Fruit fly (Drosophila melanogaster) whole organism, embryonic: ENCODE results near the gene CG5892.
A peak's percentile ranks its signal among the peaks of the same experiment; 100 is the strongest.

Source experiments
- Awh ChIP-seq: fragments of 200-800 bp; sonication (Bioruptor generic); IDR thresholded peaks from 2 replicates; pipeline ENCODE4, ENCODE4 v1.3.6; 2022; ENCODE audit warnings: missing biosample characterization, missing genetic modification characterization
- Blimp-1 ChIP-seq: fragments of 200-800 bp; sonication (Bioruptor generic); optimal IDR thresholded peaks from 3 replicates; lab custom pipeline; 2018; ENCODE audit warnings: missing biosample characterization, missing genetic modification characterization, mild to moderate bottlenecking, moderate library complexity, missing genetic modification reagents
- CG10147 ChIP-seq: fragments of 200-800 bp; sonication (Bioruptor generic); optimal IDR thresholded peaks from 2 replicates; lab custom pipeline; 2019; ENCODE audit warnings: missing biosample characterization, mild to moderate bottlenecking, missing genetic modification characterization, moderate library complexity
- CG10366 ChIP-seq: fragments of 200-800 bp; sonication (Bioruptor generic); IDR thresholded peaks from 2 replicates; pipeline ENCODE4 v1.3.6; 2022; ENCODE audit warnings: missing biosample characterization, missing genetic modification characterization
- CG10543 ChIP-seq: fragments of 200-800 bp; sonication (Bioruptor generic); optimal IDR thresholded peaks from 3 replicates; lab custom pipeline; 2017; ENCODE audit warnings: missing biosample characterization, mild to moderate bottlenecking, missing genetic modification characterization, moderate library complexity
- CG11696 ChIP-seq: fragments of 200-800 bp; sonication (Bioruptor generic); IDR thresholded peaks from 2 replicates; pipeline ENCODE4 v1.3.6; 2022; ENCODE audit warnings: missing biosample characterization, missing genetic modification characterization
- CG13894 ChIP-seq: fragments of 200-800 bp; sonication (Bioruptor generic); optimal IDR thresholded peaks from 3 replicates; lab custom pipeline; 2018; ENCODE audit warnings: missing biosample characterization, mild to moderate bottlenecking, missing genetic modification characterization, moderate library complexity
- CG14014 ChIP-seq: fragments of 200-800 bp; sonication (Bioruptor generic); IDR thresholded peaks from 2 replicates; pipeline ENCODE4 v1.3.6; 2022; ENCODE audit warnings: missing biosample characterization, missing genetic modification characterization
- CG14710 ChIP-seq: fragments of 200-800 bp; sonication (Bioruptor generic); optimal IDR thresholded peaks from 3 replicates; lab custom pipeline; 2019; ENCODE audit warnings: missing biosample characterization, mild to moderate bottlenecking, missing genetic modification characterization, moderate library complexity
- CG15073 ChIP-seq: fragments of 200-800 bp; sonication (Bioruptor generic); optimal IDR thresholded peaks from 2 replicates; lab custom pipeline; 2016; ENCODE audit warnings: missing biosample characterization, missing genetic modification characterization
- CG1529 ChIP-seq: fragments of 200-800 bp; sonication (Bioruptor generic); optimal IDR thresholded peaks from 3 replicates; lab custom pipeline; 2018; ENCODE audit warnings: missing biosample characterization, missing genetic modification characterization
- CG16863 ChIP-seq: fragments of 200-800 bp; sonication (Bioruptor generic); optimal IDR thresholded peaks from 3 replicates; lab custom pipeline; 2016; ENCODE audit warnings: missing biosample characterization, missing genetic modification characterization
- CG17568 ChIP-seq: fragments of 200-800 bp; sonication (Bioruptor generic); optimal IDR thresholded peaks from 2 replicates; lab custom pipeline; 2018; ENCODE audit warnings: missing biosample characterization, mild to moderate bottlenecking, missing genetic modification characterization, moderate library complexity
- CG4282 ChIP-seq: fragments of 200-800 bp; sonication (Bioruptor generic); optimal IDR thresholded peaks from 2 replicates; lab custom pipeline; 2016; ENCODE audit warnings: missing biosample characterization, missing genetic modification characterization
- CG4360 ChIP-seq: fragments of 200-800 bp; sonication (Bioruptor generic); IDR thresholded peaks from 2 replicates; pipeline ENCODE4 v1.3.6; 2022; ENCODE audit warnings: missing biosample characterization, missing genetic modification characterization
- CG4730 ChIP-seq: fragments of 200-800 bp; sonication (Bioruptor generic); IDR thresholded peaks from 2 replicates; pipeline ENCODE4 v1.3.6; 2022; ENCODE audit warnings: missing biosample characterization, missing genetic modification characterization
- CG8478 ChIP-seq: fragments of >200 bp; optimal IDR thresholded peaks from 2 replicates; lab custom pipeline; 2018
- CTCF ChIP-seq: fragments of 200-800 bp; sonication (Bioruptor generic); optimal IDR thresholded peaks from 2 replicates; lab custom pipeline; 2017; ENCODE audit warnings: missing biosample characterization, mild to moderate bottlenecking, missing genetic modification characterization, moderate library complexity
- CoRest ChIP-seq: fragments of 200-800 bp; sonication (Bioruptor generic); optimal IDR thresholded peaks from 3 replicates; lab custom pipeline; 2018; ENCODE audit warnings: missing biosample characterization, mild to moderate bottlenecking, missing genetic modification characterization, moderate library complexity
- Drgx ChIP-seq: fragments of 200-800 bp; sonication (Bioruptor generic); IDR thresholded peaks from 2 replicates; pipeline ENCODE4 v1.3.6; 2022; ENCODE audit warnings: missing biosample characterization, missing genetic modification characterization
- ERR ChIP-seq: fragments of 200-800 bp; sonication (Bioruptor generic); optimal IDR thresholded peaks from 2 replicates; lab custom pipeline; 2016; ENCODE audit warnings: missing biosample characterization, missing genetic modification characterization
- Ets97D ChIP-seq: fragments of 200-800 bp; sonication (Bioruptor generic); optimal IDR thresholded peaks from 3 replicates; lab custom pipeline; 2016; ENCODE audit warnings: missing biosample characterization, missing genetic modification characterization
- Fer3 ChIP-seq: fragments of 200-800 bp; sonication (Bioruptor generic); optimal IDR thresholded peaks from 2 replicates; lab custom pipeline; 2018; ENCODE audit warnings: missing biosample characterization, mild to moderate bottlenecking, missing genetic modification characterization, moderate library complexity
- HLH54F ChIP-seq: fragments of 200-800 bp; sonication (Bioruptor generic); optimal IDR thresholded peaks from 3 replicates; lab custom pipeline; 2016; ENCODE audit warnings: missing biosample characterization, missing genetic modification characterization
- Lhr ChIP-seq: fragments of 200-800 bp; sonication (Bioruptor generic); optimal IDR thresholded peaks from 3 replicates; lab custom pipeline; 2017; ENCODE audit warnings: mild to moderate bottlenecking, missing biosample characterization, missing genetic modification reagents, missing genetic modification characterization
- Max ChIP-seq: fragments of 200-800 bp; sonication (Bioruptor generic); optimal IDR thresholded peaks from 2 replicates; lab custom pipeline; 2016; ENCODE audit warnings: missing biosample characterization, mild to moderate bottlenecking, missing genetic modification characterization
- Oli ChIP-seq: fragments of 200-800 bp; sonication (Bioruptor generic); optimal IDR thresholded peaks from 2 replicates; lab custom pipeline; 2018; ENCODE audit warnings: missing biosample characterization, mild to moderate bottlenecking, missing genetic modification characterization, moderate library complexity
- Rx ChIP-seq: fragments of 200-800 bp; sonication (Bioruptor generic); IDR thresholded peaks from 2 replicates; pipeline ENCODE4 v1.3.6; 2022; ENCODE audit warnings: missing biosample characterization, missing genetic modification characterization
- TFAM ChIP-seq: fragments of 200-800 bp; sonication (Bioruptor generic); optimal IDR thresholded peaks from 2 replicates; lab custom pipeline; 2017; ENCODE audit warnings: missing biosample characterization, missing genetic modification characterization, inconsistent platforms
- Usf ChIP-seq: fragments of 200-800 bp; sonication (Bioruptor generic); optimal IDR thresholded peaks from 2 replicates; lab custom pipeline; 2017; ENCODE audit warnings: missing genotype, missing biosample characterization, missing genetic modification characterization
- ems ChIP-seq: fragments of 200-800 bp; sonication (Bioruptor generic); optimal IDR thresholded peaks from 3 replicates; lab custom pipeline; 2016; ENCODE audit warnings: missing biosample characterization, missing genetic modification characterization
- eyg ChIP-seq: fragments of 200-800 bp; sonication (Bioruptor generic); optimal IDR thresholded peaks from 3 replicates; lab custom pipeline; 2016; ENCODE audit warnings: missing biosample characterization, missing genetic modification characterization
- fd102C ChIP-seq: fragments of 200-800 bp; sonication (Bioruptor generic); optimal IDR thresholded peaks from 2 replicates; lab custom pipeline; 2018; ENCODE audit warnings: missing biosample characterization, mild to moderate bottlenecking, missing genetic modification characterization, moderate library complexity
- gsb ChIP-seq: fragments of 200-800 bp; sonication (Bioruptor generic); IDR thresholded peaks from 2 replicates; pipeline ENCODE4 v1.3.6; 2022; ENCODE audit warnings: missing biosample characterization, missing genetic modification characterization
- gt ChIP-seq: fragments of 200-800 bp; sonication (Bioruptor generic); IDR thresholded peaks from 2 replicates; pipeline ENCODE4 v1.3.6; 2022; ENCODE audit warnings: missing biosample characterization, missing genetic modification characterization
- insv ChIP-seq, 2 experiments: fragments of 200-800 bp; sonication (Bioruptor generic); optimal IDR thresholded peaks; 3 replicates each; lab custom pipeline; 2016 to 2018; ENCODE audit warnings: missing biosample characterization in 2 of 2, missing genetic modification characterization in 2 of 2
- inv ChIP-seq: fragments of 200-800 bp; sonication (Bioruptor generic); IDR thresholded peaks from 2 replicates; pipeline ENCODE4 v1.3.6; 2022; ENCODE audit warnings: missing biosample characterization, missing genetic modification characterization; ENCODE audit not compliant: partially characterized antibody
- jing ChIP-seq: fragments of 200-800 bp; sonication (Bioruptor generic); optimal IDR thresholded peaks from 2 replicates; lab custom pipeline; 2018; ENCODE audit warnings: missing biosample characterization, mild to moderate bottlenecking, missing genetic modification characterization
- knrl ChIP-seq: fragments of 200-800 bp; sonication (Bioruptor generic); IDR thresholded peaks from 3 replicates; pipeline ENCODE4 v1.3.6; 2022; ENCODE audit warnings: missing biosample characterization, missing genetic modification characterization; ENCODE audit not compliant: partially characterized antibody
- lola ChIP-seq, 3 experiments: fragments of >200 bp in 2 of 3; fragments of 200-800 bp in 1 of 3; sonication (Bioruptor generic) in 1 of 3; optimal IDR thresholded peaks; 2 replicates each; lab custom pipeline; 2017 to 2019; ENCODE audit warnings: missing biosample characterization in 3 of 3, missing genetic modification characterization in 3 of 3, mild to moderate bottlenecking in 1 of 3, moderate library complexity in 1 of 3
- nau ChIP-seq: fragments of 200-800 bp; sonication (Bioruptor generic); optimal IDR thresholded peaks from 3 replicates; lab custom pipeline; 2017; ENCODE audit warnings: missing biosample characterization, mild to moderate bottlenecking, missing genetic modification characterization, missing genetic modification reagents
- schlank ChIP-seq: fragments of 200-800 bp; sonication (Bioruptor generic); optimal IDR thresholded peaks from 2 replicates; lab custom pipeline; 2018; ENCODE audit warnings: missing biosample characterization, mild to moderate bottlenecking, missing genetic modification characterization
- sisA ChIP-seq: fragments of 200-800 bp; sonication (Bioruptor generic); IDR thresholded peaks from 2 replicates; pipeline ENCODE4 v1.3.6; 2022; ENCODE audit warnings: missing biosample characterization, missing genetic modification characterization
- sr ChIP-seq: fragments of 200-800 bp; sonication (Bioruptor generic); IDR thresholded peaks from 3 replicates; pipeline ENCODE4 v1.3.6; 2022; ENCODE audit warnings: missing biosample characterization, missing genetic modification characterization
- ssp ChIP-seq: fragments of 200-800 bp; sonication (Bioruptor generic); IDR thresholded peaks from 2 replicates; pipeline ENCODE4 v1.3.6; 2022; ENCODE audit warnings: missing biosample characterization, missing genetic modification characterization
- stc ChIP-seq: fragments of 200-800 bp; sonication (Bioruptor generic); IDR thresholded peaks from 2 replicates; pipeline ENCODE4 v1.3.6; 2022; ENCODE audit warnings: missing biosample characterization, missing genetic modification characterization
- trh ChIP-seq: fragments of 200-800 bp; sonication (Bioruptor generic); optimal IDR thresholded peaks from 2 replicates; lab custom pipeline; 2016; ENCODE audit warnings: missing biosample characterization, missing genetic modification characterization
- tup ChIP-seq: fragments of 200-800 bp; sonication (Bioruptor generic); optimal IDR thresholded peaks from 2 replicates; lab custom pipeline; 2016; ENCODE audit warnings: missing biosample characterization, mild to moderate bottlenecking, missing genetic modification characterization, moderate library complexity
- vnd ChIP-seq: fragments of 200-800 bp; sonication (Bioruptor generic); IDR thresholded peaks from 3 replicates; pipeline ENCODE4 v1.3.6; 2022; ENCODE audit warnings: missing biosample characterization, missing genetic modification characterization; ENCODE audit not compliant: partially characterized antibody
- vvl ChIP-seq: fragments of 200-800 bp; sonication (Bioruptor generic); IDR thresholded peaks from 2 replicates; pipeline ENCODE4 v1.3.6; 2022; ENCODE audit warnings: missing biosample characterization, missing genetic modification characterization
- z ChIP-seq: fragments of 200-800 bp; sonication (Bioruptor generic); IDR thresholded peaks from 3 replicates; pipeline ENCODE4 v1.3.6; 2022; ENCODE audit warnings: missing biosample characterization, missing genetic modification characterization

Gene CG5892

DNA sequence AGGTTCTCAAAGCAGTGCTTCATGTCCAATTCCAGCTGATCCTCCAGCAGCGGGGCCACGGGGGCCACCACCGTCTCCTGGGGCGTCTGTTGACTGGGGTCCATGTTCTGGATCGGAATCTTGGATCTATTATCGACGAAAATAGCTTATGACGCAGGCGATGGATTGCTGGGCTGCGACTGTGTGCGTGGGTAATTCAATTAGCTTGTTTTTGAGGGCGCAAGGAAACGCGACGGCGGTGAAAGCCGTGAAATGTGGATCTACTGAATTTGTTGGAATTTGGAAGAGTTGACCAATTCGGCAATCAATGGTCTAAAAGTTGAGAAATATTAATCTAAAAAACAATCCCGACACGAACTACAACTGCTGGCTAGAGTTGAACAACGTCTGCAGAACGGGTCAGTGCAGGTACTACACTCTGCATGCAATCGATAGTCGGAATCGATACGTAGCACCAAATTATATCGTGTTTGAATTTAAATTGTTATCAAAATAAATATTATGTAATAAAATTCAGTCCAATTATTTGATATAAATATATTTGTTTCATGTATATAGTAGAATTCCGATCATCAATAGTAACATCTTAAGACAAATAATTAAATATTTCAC is 31.1 kb downstream of the CG5892 start, which contains the start of gene CG3308 (continued):
- no peak for TF ChIP-seq CG4730 (GFP tag; lab: Robert Waterston, UW)
- TF ChIP-seq Blimp-1: no peak
- TF ChIP-seq CG15073: no peak
- TF ChIP-seq sr (GFP tag; lab: Robert Waterston, UW): no peak
- peak; percentile 77 for TF ChIP-seq vnd (GFP tag; lab: Robert Waterston, UW)
- TF ChIP-seq CG14014 (GFP tag; lab: Robert Waterston, UW): no peak; the same call in 1 of the 2 replicates
- peak; percentile 55 for TF ChIP-seq Max (GFP tag; lab: Kevin White, UChicago)
- TF ChIP-seq stc (GFP tag; lab: Robert Waterston, UW): no peak
- TF ChIP-seq gt (GFP tag; lab: Robert Waterston, UW): no peak; the same call in 1 of the 2 replicates
- no peak for TF ChIP-seq nau (GFP tag; lab: Kevin White, UChicago)
- TF ChIP-seq CG13894 (tag; lab: Kevin White, UChicago): peak; percentile 72
- no peak for TF ChIP-seq Usf (GFP tag; lab: Kevin White, UChicago)
- 0 out of 2 replicates have a peak, but pooled peaks have one; percentile 14 for TF ChIP-seq ssp (GFP tag; lab: Robert Waterston, UW)
- no peak for TF ChIP-seq gsb (GFP tag; lab: Robert Waterston, UW)
- TF ChIP-seq CTCF: peak; percentile 4
- no peak; the same call in 1 of the 2 replicates for TF ChIP-seq Rx (GFP tag; lab: Robert Waterston, UW)
- TF ChIP-seq sisA (GFP tag; lab: Robert Waterston, UW): no peak
- no peak for TF ChIP-seq tup (GFP tag; lab: Kevin White, UChicago)
- TF ChIP-seq CG10543 (GFP tag; lab: Kevin White, UChicago): peak; percentile 36
- TF ChIP-seq knrl (GFP tag; lab: Robert Waterston, UW): peak; percentile 82
- no peak for TF ChIP-seq CG4282 (GFP tag; lab: Kevin White, UChicago)
- TF ChIP-seq Oli: no peak
- TF ChIP-seq CG16863: no peak
- no peak for TF ChIP-seq lola (GFP tag; optimal IDR thresholded peaks at IDR 0.05; lab: Kevin White, UChicago)
- no peak for TF ChIP-seq eyg
- TF ChIP-seq trh (GFP tag; lab: Kevin White, UChicago): no peak
- TF ChIP-seq CG10147 (GFP tag; lab: Kevin White, UChicago): peak; percentile 9
- no peak for TF ChIP-seq CG4360
- peak; percentile 49 for TF ChIP-seq Ets97D (GFP tag; lab: Kevin White, UChicago)
- TF ChIP-seq CG14710 (tag; lab: Kevin White, UChicago): peak; percentile 61
- TF ChIP-seq Drgx (GFP tag; lab: Robert Waterston, UW): no peak
- TF ChIP-seq inv: peak; percentile 70
- TF ChIP-seq ERR (GFP tag; lab: Kevin White, UChicago): no peak
- no peak for TF ChIP-seq CG17568 (GFP tag; lab: Kevin White, UChicago)
- peak in 1 of 2 experiments; percentile 26 for TF ChIP-seq insv (GFP tag; optimal IDR thresholded peaks at IDR 0.05; lab: Kevin White, UChicago)
- TF ChIP-seq Awh (GFP tag; lab: Robert Waterston, UW): no peak
- no peak for TF ChIP-seq CG8478 (lab: Kevin White, UChicago)
- no peak for TF ChIP-seq schlank
- no peak for TF ChIP-seq z
- peak; percentile 32 for TF ChIP-seq Fer3 (tag; lab: Kevin White, UChicago)
- TF ChIP-seq HLH54F (GFP tag; lab: Kevin White, UChicago): peak; percentile 50
- no peak for TF ChIP-seq CG1529 (GFP tag; lab: Kevin White, UChicago)
- no peak for TF ChIP-seq Lhr
- no peak for TF ChIP-seq jing (GFP tag; lab: Kevin White, UChicago)
- TF ChIP-seq vvl (GFP tag; lab: Robert Waterston, UW): peak; percentile 58
- TF ChIP-seq CoRest (tag; lab: Kevin White, UChicago): peak; percentile 30
- no peak for TF ChIP-seq CG10366 (GFP tag; lab: Robert Waterston, UW)
- TF ChIP-seq ems (GFP tag; lab: Kevin White, UChicago): peak; percentile 67
- TF ChIP-seq CG11696 (GFP tag; lab: Robert Waterston, UW): no peak
- TF ChIP-seq fd102C: no peak
- TF ChIP-seq TFAM (GFP tag; lab: Kevin White, UChicago): no peak
